Comparison of ENCODE assay signal across 5 worm cellular contexts in the genomic region with DNA sequence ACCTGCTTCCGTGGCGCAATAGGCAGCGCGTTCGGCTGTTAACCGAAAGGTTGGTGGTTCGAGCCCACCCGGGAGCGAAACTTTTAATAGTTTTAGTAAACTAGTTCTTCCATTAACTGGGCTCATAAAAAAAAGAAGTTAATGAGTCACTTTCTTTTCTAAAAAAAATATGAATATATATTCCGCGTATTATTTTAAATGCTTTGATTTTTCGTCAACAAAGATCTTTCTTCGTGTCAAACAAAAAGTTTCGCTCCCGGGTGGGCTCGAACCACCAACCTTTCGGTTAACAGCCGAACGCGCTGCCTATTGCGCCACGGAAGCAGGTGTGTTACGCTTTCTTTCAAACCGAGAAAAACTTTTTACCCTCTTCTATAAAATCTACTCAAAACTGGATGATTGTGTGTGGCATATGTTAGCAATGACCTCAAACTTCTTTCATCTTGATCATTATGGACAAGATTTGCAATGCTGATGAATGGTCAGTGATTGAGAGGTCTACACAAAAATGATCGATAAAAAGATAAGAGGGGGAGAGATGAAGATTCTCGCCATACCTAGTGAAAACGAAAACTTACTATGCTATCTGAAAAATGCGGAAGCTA.
TF ChIP-seq lines count a peak whose summit lies in the region.

No protein-coding gene starts in this region.

TF ChIP-seq in whole organism, L1 larva, 84 proteins besides CTCF, POLR2A, EP300 and RAD21 (continued from another document):
- no peak for TF ChIP-seq fkh-8 (tag; optimal IDR thresholded peaks at IDR 0.05; lab: Kevin White, UChicago)
- peak; percentile 37 for TF ChIP-seq tbx-2 (tag; optimal IDR thresholded peaks at IDR 0.05; lab: Kevin White, UChicago)
- no peak for TF ChIP-seq aly-2 (tag; optimal IDR thresholded peaks at IDR 0.05; lab: Kevin White, UChicago)
- TF ChIP-seq C16A3.4 (tag; optimal IDR thresholded peaks at IDR 0.05; lab: Kevin White, UChicago), result peak; percentile 38
- TF ChIP-seq nhr-84 (tag; optimal IDR thresholded peaks at IDR 0.05; lab: Kevin White, UChicago), result no peak
- TF ChIP-seq nhr-237 (tag; optimal IDR thresholded peaks at IDR 0.05; lab: Kevin White, UChicago), result no peak
- no peak for TF ChIP-seq pqm-1 (tag; optimal IDR thresholded peaks at IDR 0.05; lab: Kevin White, UChicago)
- TF ChIP-seq jun-1 (tag; optimal IDR thresholded peaks at IDR 0.05; lab: Kevin White, UChicago), result no peak
- no peak for TF ChIP-seq dsc-1 (tag; optimal IDR thresholded peaks at IDR 0.05; lab: Kevin White, UChicago)
- TF ChIP-seq nhr-71 (tag; optimal IDR thresholded peaks at IDR 0.05; lab: Kevin White, UChicago), result peak; percentile 69
- TF ChIP-seq egl-27 (tag; optimal IDR thresholded peaks at IDR 0.05; lab: Kevin White, UChicago), result no peak
- TF ChIP-seq zag-1 (tag; optimal IDR thresholded peaks at IDR 0.05; lab: Kevin White, UChicago), result no peak
- peak; percentile 37; the same call in 1 of the 2 replicates for TF ChIP-seq grh-1 (GFP tag; IDR thresholded peaks at IDR 0.05; lab: Robert Waterston, UW)
- TF ChIP-seq nhr-28 (tag; optimal IDR thresholded peaks at IDR 0.05; lab: Kevin White, UChicago), result no peak
- peak; percentile 20 for TF ChIP-seq hpl-2 (GFP tag; optimal IDR thresholded peaks at IDR 0.05; lab: Kevin White, UChicago)
- no peak for TF ChIP-seq ztf-11 (tag; optimal IDR thresholded peaks at IDR 0.05; lab: Kevin White, UChicago)
- peak; percentile 26 for TF ChIP-seq swsn-7 (tag; optimal IDR thresholded peaks at IDR 0.05; lab: Kevin White, UChicago)
- peak in 1 of 2 experiments; percentile 44 for TF ChIP-seq lin-35 (GFP tag; optimal IDR thresholded peaks at IDR 0.05; lab: Kevin White, UChicago)
- peak; percentile 18 for TF ChIP-seq lin-13 (GFP tag; optimal IDR thresholded peaks at IDR 0.05; lab: Kevin White, UChicago)
- TF ChIP-seq fos-1 (tag; optimal IDR thresholded peaks at IDR 0.05; lab: Kevin White, UChicago), result no peak
- peak; percentile 61 for TF ChIP-seq nhr-90 (tag; optimal IDR thresholded peaks at IDR 0.05; lab: Kevin White, UChicago; ENCODE audit: poor library complexity)
TF ChIP-seq in whole organism, L1 larva: peak in this region for 24.

TF ChIP-seq in whole organism, L2 larva, 48 proteins besides CTCF, POLR2A, EP300 and RAD21 (continued from another document):
- no peak for TF ChIP-seq ztf-1 (GFP tag; conservative IDR thresholded peaks at IDR 0.05; lab: Robert Waterston, UW)
- TF ChIP-seq unc-39 (tag; optimal IDR thresholded peaks at IDR 0.05; lab: Kevin White, UChicago), result no peak
- TF ChIP-seq F13H6.1 (tag; optimal IDR thresholded peaks at IDR 0.05; lab: Kevin White, UChicago), result peak; percentile 13
- TF ChIP-seq dmd-4 (tag; optimal IDR thresholded peaks at IDR 0.05; lab: Kevin White, UChicago), result no peak
- no peak for TF ChIP-seq nhr-12 (tag; optimal IDR thresholded peaks at IDR 0.05; lab: Kevin White, UChicago)
- TF ChIP-seq nhr-77 (tag; optimal IDR thresholded peaks at IDR 0.05; lab: Kevin White, UChicago), result no peak
- TF ChIP-seq nhr-237 (tag; optimal IDR thresholded peaks at IDR 0.05; lab: Kevin White, UChicago), result no peak
- TF ChIP-seq elt-3 (tag; optimal IDR thresholded peaks at IDR 0.05; lab: Kevin White, UChicago), result no peak
- no peak for TF ChIP-seq R02D3.7 (tag; optimal IDR thresholded peaks at IDR 0.05; lab: Kevin White, UChicago)
- TF ChIP-seq peb-1 (tag; optimal IDR thresholded peaks at IDR 0.05; lab: Kevin White, UChicago), result no peak
- TF ChIP-seq Y55F3AM.14 (GFP tag; optimal IDR thresholded peaks at IDR 0.05; lab: Kevin White, UChicago), result no peak
- TF ChIP-seq gmeb-1 (tag; optimal IDR thresholded peaks at IDR 0.05; lab: Kevin White, UChicago), result peak; percentile 24

TF ChIP-seq in whole organism, L3 larva, 47 proteins besides CTCF, POLR2A, EP300 and RAD21 (continued from another document):
- TF ChIP-seq aly-2 (tag; optimal IDR thresholded peaks at IDR 0.05; lab: Kevin White, UChicago), result no peak
- TF ChIP-seq ceh-28 (tag; optimal IDR thresholded peaks at IDR 0.05; lab: Kevin White, UChicago), result peak; percentile 73
- TF ChIP-seq mdl-1 (tag; optimal IDR thresholded peaks at IDR 0.05; lab: Kevin White, UChicago), result no peak
- TF ChIP-seq pha-4 (tag; optimal IDR thresholded peaks at IDR 0.05; lab: Kevin White, UChicago), result no peak
- TF ChIP-seq ZK546.5 (tag; optimal IDR thresholded peaks at IDR 0.05; lab: Kevin White, UChicago), result no peak
- peak; percentile 31 for TF ChIP-seq lsy-12 (tag; optimal IDR thresholded peaks at IDR 0.05; lab: Kevin White, UChicago)
- TF ChIP-seq nhr-12 (tag; optimal IDR thresholded peaks at IDR 0.05; lab: Kevin White, UChicago), result no peak
TF ChIP-seq in whole organism, L3 larva: peak in this region for 11.

TF ChIP-seq in whole organism, L4 larva, 104 proteins besides CTCF, POLR2A, EP300 and RAD21 (continued from another document):
- TF ChIP-seq tra-1 (GFP tag; IDR thresholded peaks at IDR 0.05; lab: Robert Waterston, UW), result 0 out of 2 replicates have a peak, but pooled peaks have one; percentile 68
- TF ChIP-seq unc-62 (GFP tag; optimal IDR thresholded peaks at IDR 0.05 in 1 of 2; lab: Kevin White, UChicago), result peak in 1 of 2 experiments; percentile 93
- TF ChIP-seq unc-62 (tag; optimal IDR thresholded peaks at IDR 0.05; lab: Kevin White, UChicago), result no peak
- TF ChIP-seq Y105C5A.15 (GFP tag; IDR thresholded peaks at IDR 0.05; lab: Robert Waterston, UW), result 0 out of 2 replicates have a peak, but pooled peaks have one; percentile 54
- TF ChIP-seq mdl-1 (tag; optimal IDR thresholded peaks at IDR 0.05; lab: Kevin White, UChicago), result peak in 1 of 2 experiments; percentile 38
- no peak for TF ChIP-seq spr-3 (GFP tag; optimal IDR thresholded peaks at IDR 0.05; lab: Kevin White, UChicago)
- peak; percentile 77 for TF ChIP-seq pha-4 (GFP tag; IDR thresholded peaks at IDR 0.05; lab: Robert Waterston, UW)
- no peak for TF ChIP-seq pha-4 (tag; optimal IDR thresholded peaks at IDR 0.05; lab: Kevin White, UChicago)
- TF ChIP-seq dmd-6 (GFP tag; IDR thresholded peaks at IDR 0.05; lab: Robert Waterston, UW), result peak; percentile 21; the same call in 1 of the 2 replicates
- TF ChIP-seq lsy-2 (tag; optimal IDR thresholded peaks at IDR 0.05; lab: Kevin White, UChicago), result peak in 1 of 2 experiments; percentile 21
- peak; percentile 62 for TF ChIP-seq mep-1 (tag; optimal IDR thresholded peaks at IDR 0.05; lab: Kevin White, UChicago)
- no peak for TF ChIP-seq daf-12 (tag; optimal IDR thresholded peaks at IDR 0.05; lab: Kevin White, UChicago)
- TF ChIP-seq nhr-48 (tag; optimal IDR thresholded peaks at IDR 0.05; lab: Kevin White, UChicago), result peak; percentile 42
TF ChIP-seq in whole organism, L4 larva: peak in this region for 35.

TF ChIP-seq in whole organism, young adult, 124 proteins besides CTCF, POLR2A, EP300 and RAD21 (continued from another document):
- TF ChIP-seq snpc-4 (GFP tag; optimal IDR thresholded peaks at IDR 0.05; lab: Kevin White, UChicago) (peak; percentile 6), snpc-4 (tag; optimal IDR thresholded peaks at IDR 0.05; lab: Kevin White, UChicago) (peak in 3 of 4 experiments; percentile 24 to 73 (median 27)), attf-5 (GFP tag; optimal IDR thresholded peaks at IDR 0.05; lab: Kevin White, UChicago) (peak; percentile 32), hmg-20 (GFP tag; IDR thresholded peaks at IDR 0.05; lab: Robert Waterston, UW) (no peak), mcd-1 (GFP tag; IDR thresholded peaks at IDR 0.05; lab: Robert Waterston, UW) (no peak; the same call in 1 of the 2 replicates), ztf-28 (GFP tag; IDR thresholded peaks at IDR 0.05; lab: Robert Waterston, UW) (0 out of 2 replicates have a peak, but pooled peaks have one; percentile 50), chd-7 (tag; optimal IDR thresholded peaks at IDR 0.05; lab: Kevin White, UChicago) (peak; percentile 50), ztf-26 (tag; optimal IDR thresholded peaks at IDR 0.05; lab: Kevin White, UChicago) (no peak), B0261.1 (tag; optimal IDR thresholded peaks at IDR 0.05; lab: Kevin White, UChicago) (peak; percentile 73), ama-1 (optimal IDR thresholded peaks at IDR 0.05; lab: Kevin White, UChicago) (no peak), ama-1 (GFP tag; optimal IDR thresholded peaks at IDR 0.05; lab: Kevin White, UChicago) (peak in 1 of 2 experiments; percentile 50), let-607 (tag; optimal IDR thresholded peaks at IDR 0.05; lab: Kevin White, UChicago) (peak in 1 of 2 experiments; percentile 20), lir-1 (GFP tag; conservative IDR thresholded peaks at IDR 0.05; lab: Robert Waterston, UW) (no peak), T07F8.4 (tag; optimal IDR thresholded peaks at IDR 0.05; lab: Kevin White, UChicago) (peak; percentile 50), ztf-3 (GFP tag; optimal IDR thresholded peaks at IDR 0.05; lab: Kevin White, UChicago) (no peak), B0019.2 (GFP tag; conservative IDR thresholded peaks at IDR 0.05; lab: Robert Waterston, UW) (no peak), mel-28 (tag; optimal IDR thresholded peaks at IDR 0.05; lab: Kevin White, UChicago; ENCODE audit: borderline replicate concordance) (no peak), egrh-3 (GFP tag; IDR thresholded peaks at IDR 0.05; lab: Robert Waterston, UW) (no peak), snpc-1.1 (tag; optimal IDR thresholded peaks at IDR 0.05; lab: Kevin White, UChicago; ENCODE audit: insufficient read depth) (no peak), cebp-1 (GFP tag; IDR thresholded peaks at IDR 0.05; lab: Robert Waterston, UW) (no peak), cebp-1 (tag; optimal IDR thresholded peaks at IDR 0.05; lab: Kevin White, UChicago) (peak; percentile 50), hlh-12 (tag; optimal IDR thresholded peaks at IDR 0.05; lab: Kevin White, UChicago) (peak; percentile 52), nfya-1 (tag; optimal IDR thresholded peaks at IDR 0.05; lab: Kevin White, UChicago; ENCODE audit: borderline replicate concordance, insufficient read depth) (no peak), cebp-2 (GFP tag; IDR thresholded peaks at IDR 0.05; lab: Robert Waterston, UW) (no peak), nhr-90 (tag; optimal IDR thresholded peaks at IDR 0.05; lab: Kevin White, UChicago) (peak; percentile 62), lin-26 (GFP tag; IDR thresholded peaks at IDR 0.05; lab: Robert Waterston, UW) (peak; percentile 89), F49E8.2 (tag; optimal IDR thresholded peaks at IDR 0.05; lab: Kevin White, UChicago; ENCODE audit: insufficient read depth) (peak; percentile 11), repo-1 (tag; optimal IDR thresholded peaks at IDR 0.05; lab: Kevin White, UChicago) (no peak), nhr-120 (GFP tag; IDR thresholded peaks at IDR 0.05; lab: Robert Waterston, UW) (no peak), gei-17 (GFP tag; optimal IDR thresholded peaks at IDR 0.05; lab: Kevin White, UChicago) (no peak), efl-1 (GFP tag; optimal IDR thresholded peaks at IDR 0.05; lab: Kevin White, UChicago) (no peak), lin-35 (GFP tag; optimal IDR thresholded peaks at IDR 0.05; lab: Kevin White, UChicago) (peak in 1 of 3 experiments; percentile 53), ZK185.1 (tag; optimal IDR thresholded peaks at IDR 0.05; lab: Kevin White, UChicago; ENCODE audit: poor library complexity, severe bottlenecking) (peak; percentile 68), fkh-3 (tag; optimal IDR thresholded peaks at IDR 0.05; lab: Kevin White, UChicago) (no peak), xnd-1 (tag; optimal IDR thresholded peaks at IDR 0.05; lab: Kevin White, UChicago) (no peak), D2030.7 (GFP tag; IDR thresholded peaks at IDR 0.05; lab: Robert Waterston, UW) (peak; percentile 83), unc-62 (GFP tag; optimal IDR thresholded peaks at IDR 0.05; lab: Kevin White, UChicago) (no peak), lsl-1 (GFP tag; optimal IDR thresholded peaks at IDR 0.05; lab: Kevin White, UChicago) (peak; percentile 4), nfyb-1 (GFP tag; IDR thresholded peaks at IDR 0.05; lab: Robert Waterston, UW) (no peak; the same call in 1 of the 2 replicates), B0035.1 (tag; optimal IDR thresholded peaks at IDR 0.05; lab: Kevin White, UChicago) (no peak), ztf-25 (GFP tag; IDR thresholded peaks at IDR 0.05; lab: Robert Waterston, UW) (0 out of 2 replicates have a peak, but pooled peaks have one; percentile 19), mxl-1 (tag; optimal IDR thresholded peaks at IDR 0.05; lab: Kevin White, UChicago) (peak; percentile 64), F33H1.4 (GFP tag; IDR thresholded peaks at IDR 0.05; lab: Robert Waterston, UW) (no peak), rpc-1 (optimal IDR thresholded peaks at IDR 0.05; lab: Kevin White, UChicago) (peak; percentile 78), rpc-1 (tag; optimal IDR thresholded peaks at IDR 0.05; lab: Kevin White, UChicago) (peak; percentile 92), lin-40 (tag; optimal IDR thresholded peaks at IDR 0.05; lab: Kevin White, UChicago) (no peak)
